Fruit fly (Drosophila melanogaster): ENCODE measurements around the gene CG4066.

The CG4066 gene

DNA sequence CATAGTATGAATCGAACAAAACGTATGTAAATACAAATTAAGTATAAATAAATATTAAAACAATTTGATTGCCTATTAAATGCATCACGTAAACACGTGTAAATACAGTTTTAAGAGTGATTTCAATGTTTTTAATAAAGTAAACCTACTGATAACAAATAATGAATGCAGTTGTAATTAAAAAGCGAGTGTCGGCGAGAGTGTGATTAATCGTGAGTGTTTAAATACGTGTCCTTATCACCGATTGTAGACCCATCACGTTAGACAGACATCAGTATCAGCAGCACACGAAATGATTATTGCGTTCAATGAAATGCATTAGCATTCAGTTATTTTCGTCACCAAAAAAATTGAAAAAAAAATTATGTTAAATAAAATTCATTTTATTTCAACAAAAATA, 8.2 kb upstream of the CG4066 start:
- TF ChIP-seq Snoo (tag; optimal IDR thresholded peaks at IDR 0.05) (no peak), Ets98B (GFP tag; IDR thresholded peaks at IDR 0.05) (no peak), CG13204 (GFP tag; optimal IDR thresholded peaks at IDR 0.05) (no peak), CG17806 (tag; optimal IDR thresholded peaks at IDR 0.05) (no peak), CG4496 (GFP tag; IDR thresholded peaks at IDR 0.05) (no peak), CG14655 (GFP tag; optimal IDR thresholded peaks at IDR 0.05) (no peak), Pif1B (GFP tag; optimal IDR thresholded peaks at IDR 0.05) (no peak), rn (GFP tag; IDR thresholded peaks at IDR 0.05) (no peak), CG34367 (tag; optimal IDR thresholded peaks at IDR 0.05) (no peak), CG12605 (GFP tag; IDR thresholded peaks at IDR 0.05) (no peak), Pif1A (GFP tag; optimal IDR thresholded peaks at IDR 0.05) (no peak), EcR (GFP tag; optimal IDR thresholded peaks at IDR 0.05) (no peak), CG8301 (tag; optimal IDR thresholded peaks at IDR 0.05) (no peak), CG9948 (tag; optimal IDR thresholded peaks at IDR 0.05) (no peak), CG15710 (tag; optimal IDR thresholded peaks at IDR 0.05) (no peak)

DNA sequence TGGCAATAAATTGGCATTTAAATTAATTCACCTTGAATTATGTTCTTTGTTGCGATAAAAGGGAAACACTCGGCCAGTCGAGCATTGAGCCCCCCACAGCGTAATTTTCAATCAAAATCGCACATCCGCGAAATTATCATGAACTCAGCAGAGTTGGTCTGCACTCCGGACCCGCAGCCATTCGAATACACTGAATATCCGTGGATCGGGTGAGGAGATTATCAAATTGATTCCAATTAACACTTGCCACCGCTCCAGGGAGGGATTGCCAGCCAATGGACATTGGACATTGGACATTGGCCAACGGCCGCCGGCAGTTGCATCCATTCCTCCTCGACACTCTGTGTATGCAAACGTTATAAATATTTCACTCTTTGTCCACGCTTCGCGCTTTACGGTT, 3.6 kb upstream of the CG4066 start:
- TF ChIP-seq EcR (GFP tag; optimal IDR thresholded peaks at IDR 0.05) = no peak

DNA sequence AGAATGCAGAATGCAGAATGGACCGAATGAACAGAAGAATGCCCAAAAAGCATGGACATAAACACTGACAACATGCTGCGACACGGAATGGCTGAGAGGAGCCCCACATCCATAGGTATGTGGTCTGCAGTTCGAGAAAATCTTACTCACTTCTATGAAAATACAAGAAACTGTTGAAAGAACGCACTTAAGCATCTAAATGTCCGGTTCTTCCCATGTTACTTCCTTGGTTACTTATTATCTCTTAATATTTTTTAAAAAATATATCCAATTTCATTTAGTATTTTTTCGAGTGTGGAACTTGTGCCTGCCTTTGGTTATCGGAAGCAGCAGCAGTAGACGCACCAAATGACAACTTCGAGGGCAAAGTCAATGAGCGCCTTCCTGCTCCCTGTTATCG, 3.1 kb downstream of the CG4066 start:
- TF ChIP-seq Pif1A (GFP tag; optimal IDR thresholded peaks at IDR 0.05) (peak; percentile 56), EcR (GFP tag; optimal IDR thresholded peaks at IDR 0.05) (no peak), Ets98B (GFP tag; IDR thresholded peaks at IDR 0.05) (no peak), CG8159 (tag; optimal IDR thresholded peaks at IDR 0.05) (peak; percentile 88), CG10348 (GFP tag; IDR thresholded peaks at IDR 0.05) (no peak), CG17806 (tag; optimal IDR thresholded peaks at IDR 0.05) (peak; percentile 86), CG15710 (tag; optimal IDR thresholded peaks at IDR 0.05) (peak; percentile 79), CG4496 (GFP tag; IDR thresholded peaks at IDR 0.05) (peak; percentile 59; the same call in 2 of the 3 replicates), CG34367 (tag; optimal IDR thresholded peaks at IDR 0.05) (peak; percentile 75), CG13204 (GFP tag; optimal IDR thresholded peaks at IDR 0.05) (peak; percentile 36), CG8301 (tag; optimal IDR thresholded peaks at IDR 0.05) (peak; percentile 45), fd96Ca (GFP tag; IDR thresholded peaks at IDR 0.05) (peak; percentile 37; the same call in 1 of the 3 replicates), Pif1B (GFP tag; optimal IDR thresholded peaks at IDR 0.05) (peak; percentile 70), CG12605 (GFP tag; IDR thresholded peaks at IDR 0.05) (peak; percentile 14; the same call in 1 of the 2 replicates), D1 (tag; optimal IDR thresholded peaks at IDR 0.05) (peak; percentile 46), CG14655 (GFP tag; optimal IDR thresholded peaks at IDR 0.05) (peak; percentile 71), CG32121 (GFP tag; IDR thresholded peaks at IDR 0.05) (no peak), rn (GFP tag; IDR thresholded peaks at IDR 0.05) (no peak), Snoo (tag; optimal IDR thresholded peaks at IDR 0.05) (peak; percentile 77), gl (tag; optimal IDR thresholded peaks at IDR 0.05) (peak; percentile 72), CG9948 (tag; optimal IDR thresholded peaks at IDR 0.05) (peak; percentile 85)

DNA sequence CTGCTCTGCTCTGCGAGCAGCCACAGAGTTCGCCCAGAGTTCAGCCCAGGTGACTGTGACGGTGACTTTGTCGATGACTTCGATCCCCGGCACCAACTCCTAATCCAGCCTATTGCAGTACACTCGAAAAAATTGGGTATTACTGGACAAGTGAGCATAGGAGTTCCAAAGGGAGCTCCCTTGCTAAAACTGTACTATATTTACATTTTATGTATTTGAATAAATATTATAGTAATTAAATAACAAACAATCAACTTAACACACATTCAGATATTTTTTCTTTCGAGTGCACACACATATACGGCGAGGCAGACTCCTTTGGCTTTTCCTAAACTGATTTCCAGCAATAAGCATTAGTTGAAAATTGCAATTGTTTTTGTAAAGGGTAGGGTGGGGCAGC, 4.3 kb downstream of the CG4066 start:
- no peak for TF ChIP-seq CG4496 (GFP tag; IDR thresholded peaks at IDR 0.05)
- TF ChIP-seq CG8301 (tag; optimal IDR thresholded peaks at IDR 0.05) = peak; percentile 68
- TF ChIP-seq CG12605 (GFP tag; IDR thresholded peaks at IDR 0.05) = peak; percentile 38; the same call in 1 of the 2 replicates
- TF ChIP-seq CG32121 (GFP tag; IDR thresholded peaks at IDR 0.05) = no peak
- TF ChIP-seq CG14655 (GFP tag; optimal IDR thresholded peaks at IDR 0.05) = peak; percentile 83
- no peak for TF ChIP-seq Snoo (tag; optimal IDR thresholded peaks at IDR 0.05)
- TF ChIP-seq CG8159 (tag; optimal IDR thresholded peaks at IDR 0.05) = peak; percentile 21
- no peak for TF ChIP-seq CG34367 (tag; optimal IDR thresholded peaks at IDR 0.05)
- no peak for TF ChIP-seq gl (tag; optimal IDR thresholded peaks at IDR 0.05)
- peak; percentile 37 for TF ChIP-seq CG17806 (tag; optimal IDR thresholded peaks at IDR 0.05)
- TF ChIP-seq Ets98B (GFP tag; IDR thresholded peaks at IDR 0.05) = no peak; the same call in 1 of the 2 replicates
- no peak for TF ChIP-seq CG13204 (GFP tag; optimal IDR thresholded peaks at IDR 0.05)
- TF ChIP-seq Pif1A (GFP tag; optimal IDR thresholded peaks at IDR 0.05) = no peak
- no peak for TF ChIP-seq rn (GFP tag; IDR thresholded peaks at IDR 0.05)
- TF ChIP-seq Pif1B (GFP tag; optimal IDR thresholded peaks at IDR 0.05) = peak; percentile 6
- no peak for TF ChIP-seq EcR (GFP tag; optimal IDR thresholded peaks at IDR 0.05)
- TF ChIP-seq CG10348 (GFP tag; IDR thresholded peaks at IDR 0.05) = no peak
- 0 out of 3 replicates have a peak, but pooled peaks have one; percentile 46 for TF ChIP-seq fd96Ca (GFP tag; IDR thresholded peaks at IDR 0.05)
- peak; percentile 38 for TF ChIP-seq CG9948 (tag; optimal IDR thresholded peaks at IDR 0.05)
- no peak for TF ChIP-seq D1 (tag; optimal IDR thresholded peaks at IDR 0.05)
- TF ChIP-seq CG15710 (tag; optimal IDR thresholded peaks at IDR 0.05) = no peak

DNA sequence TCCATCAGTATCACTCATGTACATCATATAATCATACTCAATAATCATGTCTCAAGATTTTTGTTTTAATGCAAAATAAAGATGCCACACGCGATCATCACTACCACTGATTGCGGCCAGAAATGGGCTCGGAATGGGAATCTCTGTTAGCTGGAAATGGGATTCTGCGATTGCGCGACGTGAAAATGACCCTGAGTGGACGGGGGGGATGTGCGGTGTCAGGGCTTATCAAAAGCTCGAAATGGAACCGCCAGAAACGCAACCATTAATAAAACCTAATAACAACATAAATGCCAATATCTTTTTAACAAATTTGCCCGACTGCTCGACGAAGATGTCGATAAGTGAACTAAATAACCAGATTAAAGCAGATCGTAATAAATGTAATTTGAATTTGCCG, 5.3 kb downstream of the CG4066 start:
- TF ChIP-seq CG12605 (GFP tag; IDR thresholded peaks at IDR 0.05) (no peak), EcR (GFP tag; optimal IDR thresholded peaks at IDR 0.05) (no peak), CG8159 (tag; optimal IDR thresholded peaks at IDR 0.05) (no peak), Snoo (tag; optimal IDR thresholded peaks at IDR 0.05) (no peak), CG14655 (GFP tag; optimal IDR thresholded peaks at IDR 0.05) (no peak), CG34367 (tag; optimal IDR thresholded peaks at IDR 0.05) (no peak), D1 (tag; optimal IDR thresholded peaks at IDR 0.05) (no peak), CG32121 (GFP tag; IDR thresholded peaks at IDR 0.05) (no peak), Pif1A (GFP tag; optimal IDR thresholded peaks at IDR 0.05) (no peak), CG8301 (tag; optimal IDR thresholded peaks at IDR 0.05) (no peak), rn (GFP tag; IDR thresholded peaks at IDR 0.05) (no peak), gl (tag; optimal IDR thresholded peaks at IDR 0.05) (no peak), CG4496 (GFP tag; IDR thresholded peaks at IDR 0.05) (no peak), CG17806 (tag; optimal IDR thresholded peaks at IDR 0.05) (no peak), Pif1B (GFP tag; optimal IDR thresholded peaks at IDR 0.05) (no peak)

DNA sequence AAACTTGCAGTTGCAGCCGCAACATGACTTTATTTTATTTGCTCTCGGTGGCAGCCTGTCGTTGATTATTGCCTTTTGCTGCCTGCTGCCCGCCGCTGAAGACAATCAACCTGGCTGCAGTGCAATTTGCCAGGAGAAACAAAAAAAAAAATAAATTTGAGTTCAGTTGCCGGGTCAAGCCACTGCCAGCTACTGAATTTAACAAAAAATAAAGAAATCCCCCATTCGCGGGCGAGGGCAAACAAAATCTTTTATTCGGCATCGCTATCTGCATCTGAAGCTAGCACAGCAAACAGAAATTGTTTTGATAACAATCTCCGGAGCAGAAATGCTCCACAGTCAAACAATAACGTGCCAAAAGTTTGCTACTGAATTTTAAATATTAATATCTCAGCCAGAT, 6.2 kb downstream of the CG4066 start:
- TF ChIP-seq rn (GFP tag; IDR thresholded peaks at IDR 0.05) = no peak
- no peak for TF ChIP-seq CG14655 (GFP tag; optimal IDR thresholded peaks at IDR 0.05)
- no peak for TF ChIP-seq CG10348 (GFP tag; IDR thresholded peaks at IDR 0.05)
- no peak for TF ChIP-seq CG9948 (tag; optimal IDR thresholded peaks at IDR 0.05)
- TF ChIP-seq CG34367 (tag; optimal IDR thresholded peaks at IDR 0.05) = no peak
- TF ChIP-seq CG8301 (tag; optimal IDR thresholded peaks at IDR 0.05) = no peak
- no peak for TF ChIP-seq CG15710 (tag; optimal IDR thresholded peaks at IDR 0.05)

All from whole organism, pupa.